Fruit fly (Drosophila melanogaster): ENCODE results near the gene CG1924.

- TF ChIP-seq CG8478 (optimal IDR thresholded peaks at IDR 0.05) (no peak), CTCF (optimal IDR thresholded peaks at IDR 0.05) (no peak)
Measured at dm6 chrX:12226561-12226960, 48.1 kb upstream of the CG1924 start.

Data from S2 (cell line).